Fruit fly (Drosophila melanogaster): ENCODE results near the gene vls.
A peak's percentile ranks its signal among the peaks of the same experiment; 100 is the strongest.

Gene vls

DNA sequence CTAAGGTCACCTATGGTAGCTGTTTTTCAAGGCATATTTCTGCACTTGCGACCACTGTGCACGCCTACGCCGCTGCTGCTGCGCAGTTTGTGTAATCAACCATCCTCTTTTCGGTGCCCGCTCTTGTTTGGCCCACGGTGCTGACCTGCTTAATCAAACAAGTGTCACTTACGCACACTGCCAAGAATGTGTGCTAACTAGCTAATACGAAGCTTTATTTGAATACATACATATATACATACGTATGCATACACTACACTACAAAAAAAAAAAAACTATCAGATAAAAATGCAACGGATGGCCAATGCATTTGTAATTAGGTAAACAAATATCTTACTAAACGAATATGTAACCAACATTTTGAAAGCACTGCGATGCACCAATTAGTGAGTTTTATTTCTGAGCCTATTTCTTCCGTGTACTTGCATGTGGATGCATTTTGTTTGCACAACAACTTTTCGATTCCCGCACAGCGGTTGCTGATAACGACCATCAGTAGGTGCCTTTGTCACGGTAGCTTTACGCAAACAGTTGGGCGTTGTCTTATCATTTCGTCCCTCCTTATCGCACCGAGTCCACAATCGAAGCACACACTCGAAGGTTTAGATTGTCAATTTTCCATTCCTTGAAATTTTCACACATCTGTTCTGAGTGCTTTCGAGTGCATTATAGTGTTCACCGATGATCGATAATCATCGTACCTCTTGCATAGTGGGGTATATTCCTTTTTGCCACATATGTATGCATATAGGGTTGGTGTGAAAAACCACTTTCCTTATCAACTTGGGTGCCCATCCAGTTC, 21.0 kb upstream of the vls start (continued):
- TF ChIP-seq ab (GFP tag; optimal IDR thresholded peaks at IDR 0.05) (no peak), stc (GFP tag; IDR thresholded peaks at IDR 0.05) (peak; percentile 92), Pdp1 (GFP tag; optimal IDR thresholded peaks at IDR 0.05) (peak; percentile 85 to 93), Mes4 (GFP tag; optimal IDR thresholded peaks at IDR 0.05) (peak; percentile 78), CG8765 (GFP tag; IDR thresholded peaks at IDR 0.05) (peak; percentile 55; the same call in 1 of the 2 replicates), CkIIα-i1 (GFP tag; IDR thresholded peaks at IDR 0.05) (no peak), CG17328 (GFP tag; IDR thresholded peaks at IDR 0.05) (peak; percentile 92), CG17802 (tag; optimal IDR thresholded peaks at IDR 0.05) (peak; percentile 61), CG3163 (GFP tag; optimal IDR thresholded peaks at IDR 0.05) (peak; percentile 54), seq (GFP tag; IDR thresholded peaks at IDR 0.05) (peak; percentile 90), CG12659 (GFP tag; optimal IDR thresholded peaks at IDR 0.05) (peak; percentile 77), CG4854 (GFP tag; optimal IDR thresholded peaks at IDR 0.05) (peak; percentile 66), cg (GFP tag; optimal IDR thresholded peaks at IDR 0.05) (peak; percentile 64), salm (tag; optimal IDR thresholded peaks at IDR 0.05) (peak; percentile 73), Dll (GFP tag; IDR thresholded peaks at IDR 0.05; ENCODE audit: partially characterized antibody) (no peak), MBD-R2 (GFP tag; IDR thresholded peaks at IDR 0.05) (peak; percentile 47; the same call in 1 of the 2 replicates), gem (tag; optimal IDR thresholded peaks at IDR 0.05) (peak; percentile 88), CG3838 (GFP tag; optimal IDR thresholded peaks at IDR 0.05) (peak; percentile 60), Oli (tag; optimal IDR thresholded peaks at IDR 0.05) (peak; percentile 81), CG1603 (tag; optimal IDR thresholded peaks at IDR 0.05) (peak; percentile 59), sim (GFP tag; IDR thresholded peaks at IDR 0.05) (peak; percentile 59; the same call in 1 of the 2 replicates), schlank (tag; optimal IDR thresholded peaks at IDR 0.05) (peak; percentile 56), Stat92E (GFP tag; optimal IDR thresholded peaks at IDR 0.05) (peak in 1 of 3 experiments; percentile 68), hbn (GFP tag; IDR thresholded peaks at IDR 0.05; ENCODE audit: partially characterized antibody) (no peak), slou (GFP tag; optimal IDR thresholded peaks at IDR 0.05) (no peak), CG12219 (GFP tag; optimal IDR thresholded peaks at IDR 0.05) (peak; percentile 78), zfh1 (GFP tag; IDR thresholded peaks at IDR 0.05) (peak; percentile 88), Sox100B (GFP tag; optimal IDR thresholded peaks at IDR 0.05) (peak; percentile 88), Fer1 (GFP tag; optimal IDR thresholded peaks at IDR 0.05) (peak; percentile 89), caup (GFP tag; optimal IDR thresholded peaks at IDR 0.05; ENCODE audit: severe bottlenecking) (peak; percentile 74), Spps (tag; optimal IDR thresholded peaks at IDR 0.05) (peak; percentile 67), CG16813 (GFP tag; IDR thresholded peaks at IDR 0.05; ENCODE audit: partially characterized antibody) (no peak), jing (GFP tag; optimal IDR thresholded peaks at IDR 0.05) (peak; percentile 62), CG13894 (tag; optimal IDR thresholded peaks at IDR 0.05) (peak; percentile 14), CG7745 (tag; optimal IDR thresholded peaks at IDR 0.05) (peak; percentile 20), prd (optimal IDR thresholded peaks at IDR 0.05) (no peak), prd (GFP tag; IDR thresholded peaks at IDR 0.05) (peak; percentile 91), Usf (GFP tag; optimal IDR thresholded peaks at IDR 0.05) (peak; percentile 36), Awh (GFP tag; IDR thresholded peaks at IDR 0.05) (peak; percentile 90), CG11093 (GFP tag; IDR thresholded peaks at IDR 0.05) (peak; percentile 84), Nf-YB (GFP tag; optimal IDR thresholded peaks at IDR 0.05) (peak; percentile 52), CG2678 (tag; optimal IDR thresholded peaks at IDR 0.05) (peak; percentile 87), CG6791 (GFP tag; IDR thresholded peaks at IDR 0.05; ENCODE audit: partially characterized antibody) (no peak), BtbVII (GFP tag; optimal IDR thresholded peaks at IDR 0.05) (peak; percentile 83), insv (GFP tag; optimal IDR thresholded peaks at IDR 0.05) (peak; percentile 8 to 19), bab2 (GFP tag; optimal IDR thresholded peaks at IDR 0.05) (peak; percentile 85), Nf-YC (tag; optimal IDR thresholded peaks at IDR 0.05) (peak; percentile 56), YL-1 (GFP tag; optimal IDR thresholded peaks at IDR 0.05) (peak; percentile 60)

Measured in whole organism, embryonic.